Worm (Caenorhabditis elegans): Measurements from ENCODE around the gene ZC116.1.

Gene ZC116.1

DNA sequence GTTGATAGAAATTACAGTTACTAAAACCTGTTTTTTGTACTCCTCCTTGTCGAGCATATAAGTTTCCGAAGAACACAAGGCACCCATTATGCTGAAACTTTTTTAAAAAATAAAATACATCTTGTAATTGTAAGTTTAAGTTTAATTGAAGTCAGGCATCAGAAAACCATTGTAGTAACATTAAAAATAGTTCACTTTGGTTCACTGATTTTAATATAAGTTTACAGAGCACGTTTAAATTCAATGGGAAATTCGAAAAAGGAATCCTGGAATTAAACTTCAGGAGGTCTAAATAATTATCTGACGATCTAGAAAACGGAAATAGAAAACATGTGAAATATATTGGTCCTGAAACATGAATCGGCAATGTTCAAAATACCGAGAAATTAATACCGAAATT lies 30.8 kb downstream of the ZC116.1 start, which contains the start of gene gpa-8:
Gene gpa-8, minus strand, starts transcription at position 101 of the 400 bp plus-strand sequence.
- TF ChIP-seq zag-1 (tag; optimal IDR thresholded peaks at IDR 0.05), result no peak

ce11 chrV:12644500-12644899 lies 34.9 kb downstream of the ZC116.1 start, which contains the start of gene F56H9.8:
Gene F56H9.8, plus strand, starts transcription at chrV:12644800.
- TF ChIP-seq nhr-12 (tag; optimal IDR thresholded peaks at IDR 0.05), result no peak
- TF ChIP-seq mml-1 (tag; optimal IDR thresholded peaks at IDR 0.05), result no peak
- no peak for TF ChIP-seq unc-62 (GFP tag; optimal IDR thresholded peaks at IDR 0.05)
- TF ChIP-seq snpc-4 (tag; optimal IDR thresholded peaks at IDR 0.05), result no peak
- no peak for TF ChIP-seq aly-2 (tag; optimal IDR thresholded peaks at IDR 0.05)
- TF ChIP-seq fos-1 (tag; optimal IDR thresholded peaks at IDR 0.05), result no peak
- no peak for TF ChIP-seq skn-1 (tag; optimal IDR thresholded peaks at IDR 0.05)
- no peak for TF ChIP-seq nhr-43 (tag; optimal IDR thresholded peaks at IDR 0.05; ENCODE audit: poor library complexity, severe bottlenecking)
- TF ChIP-seq sea-2 (GFP tag; optimal IDR thresholded peaks at IDR 0.05), result no peak
- no peak for TF ChIP-seq ztf-4 (tag; optimal IDR thresholded peaks at IDR 0.05)
- TF ChIP-seq daf-12 (tag; optimal IDR thresholded peaks at IDR 0.05), result no peak
- TF ChIP-seq tbx-2 (tag; optimal IDR thresholded peaks at IDR 0.05), result no peak
- TF ChIP-seq nhr-76 (tag; optimal IDR thresholded peaks at IDR 0.05), result no peak
- no peak for TF ChIP-seq nhr-67 (tag; optimal IDR thresholded peaks at IDR 0.05)
- no peak for TF ChIP-seq pha-4 (tag; optimal IDR thresholded peaks at IDR 0.05)
- no peak for TF ChIP-seq zag-1 (tag; optimal IDR thresholded peaks at IDR 0.05)
- TF ChIP-seq nhr-23 (tag; optimal IDR thresholded peaks at IDR 0.05), result no peak
- TF ChIP-seq eor-1 (tag; optimal IDR thresholded peaks at IDR 0.05), result no peak

- TF ChIP-seq mdl-1 (tag; optimal IDR thresholded peaks at IDR 0.05) (no peak), nhr-23 (tag; optimal IDR thresholded peaks at IDR 0.05) (no peak), hmg-11 (tag; optimal IDR thresholded peaks at IDR 0.05) (no peak), R02D3.7 (tag; optimal IDR thresholded peaks at IDR 0.05) (no peak), nhr-67 (tag; optimal IDR thresholded peaks at IDR 0.05) (no peak)
These were observed 39.6 kb downstream of the ZC116.1 start, which contains the start of gene gpa-9 for ce11 chrV:12649213-12649612. Gene gpa-9, minus strand, starts transcription at chrV:12649313.

DNA sequence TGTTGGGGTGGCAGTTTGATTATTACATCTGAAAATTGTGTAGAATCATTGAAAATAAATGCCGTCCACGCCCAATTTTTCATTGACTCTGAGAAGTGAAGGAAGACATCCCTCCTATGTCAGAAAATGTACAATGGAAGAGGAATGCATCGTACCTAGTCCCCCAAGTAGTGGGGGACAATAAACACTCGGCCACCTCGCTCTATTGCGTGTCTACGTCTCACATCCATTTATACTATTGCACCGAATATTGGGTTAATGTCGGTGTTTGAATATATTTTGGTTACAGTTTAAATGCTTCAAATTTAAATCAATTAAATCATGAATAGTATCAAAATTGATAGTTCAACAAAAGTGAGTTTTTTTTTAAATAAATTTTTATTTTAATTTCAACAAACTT lies 40.0 kb downstream of the ZC116.1 start, which contains the start of gene lin-25:
Gene lin-25, plus strand, starts transcription at position 290 of the 400 bp plus-strand sequence.
- TF ChIP-seq ama-1 (optimal IDR thresholded peaks at IDR 0.05) (no peak), snpc-4 (tag; optimal IDR thresholded peaks at IDR 0.05) (peak; percentile 27), pha-4 (tag; optimal IDR thresholded peaks at IDR 0.05) (peak; percentile 63), nfya-1 (tag; optimal IDR thresholded peaks at IDR 0.05; ENCODE audit: insufficient read depth) (peak; percentile 42), lin-15B (tag; optimal IDR thresholded peaks at IDR 0.05) (peak; percentile 51), nhr-25 (tag; optimal IDR thresholded peaks at IDR 0.05) (peak; percentile 24), ztf-4 (tag; optimal IDR thresholded peaks at IDR 0.05) (no peak), nhr-23 (tag; optimal IDR thresholded peaks at IDR 0.05) (no peak), ceh-16 (tag; optimal IDR thresholded peaks at IDR 0.05) (no peak), hmg-11 (tag; optimal IDR thresholded peaks at IDR 0.05) (peak; percentile 58), unc-62 (GFP tag; optimal IDR thresholded peaks at IDR 0.05) (no peak), nhr-237 (tag; optimal IDR thresholded peaks at IDR 0.05) (no peak), fkh-10 (GFP tag; optimal IDR thresholded peaks at IDR 0.05) (no peak), skn-1 (tag; optimal IDR thresholded peaks at IDR 0.05) (no peak)

- TF ChIP-seq R02D3.7 (tag; optimal IDR thresholded peaks at IDR 0.05), result no peak
These were observed 48.5 kb downstream of the ZC116.1 start, which contains the start of gene W05B10.6 for ce11 chrV:12658142-12658541. Gene W05B10.6, minus strand, starts transcription at chrV:12658242.

- TF ChIP-seq hmg-11 (tag; optimal IDR thresholded peaks at IDR 0.05), result peak; percentile 62
- no peak for TF ChIP-seq ceh-9 (tag; optimal IDR thresholded peaks at IDR 0.05)
- peak; percentile 84 for TF ChIP-seq nhr-23 (tag; optimal IDR thresholded peaks at IDR 0.05)
- no peak for TF ChIP-seq ZK546.5 (tag; optimal IDR thresholded peaks at IDR 0.05)
- peak; percentile 55 for TF ChIP-seq nhr-25 (tag; optimal IDR thresholded peaks at IDR 0.05)
- no peak for TF ChIP-seq jun-1 (tag; optimal IDR thresholded peaks at IDR 0.05)
- TF ChIP-seq snpc-4 (tag; optimal IDR thresholded peaks at IDR 0.05), result peak; percentile 68
- no peak for TF ChIP-seq ztf-4 (tag; optimal IDR thresholded peaks at IDR 0.05)
- TF ChIP-seq nhr-43 (tag; optimal IDR thresholded peaks at IDR 0.05; ENCODE audit: poor library complexity, severe bottlenecking), result peak; percentile 27
- TF ChIP-seq sea-2 (GFP tag; optimal IDR thresholded peaks at IDR 0.05), result no peak
- no peak for TF ChIP-seq egl-27 (tag; optimal IDR thresholded peaks at IDR 0.05)
- peak; percentile 55 for TF ChIP-seq nfya-1 (tag; optimal IDR thresholded peaks at IDR 0.05; ENCODE audit: insufficient read depth)
- peak; percentile 27 for TF ChIP-seq tbx-2 (tag; optimal IDR thresholded peaks at IDR 0.05)
- TF ChIP-seq lin-15B (tag; optimal IDR thresholded peaks at IDR 0.05), result peak; percentile 49
- TF ChIP-seq mdl-1 (tag; optimal IDR thresholded peaks at IDR 0.05), result no peak
- TF ChIP-seq mml-1 (tag; optimal IDR thresholded peaks at IDR 0.05), result no peak
- TF ChIP-seq eor-1 (tag; optimal IDR thresholded peaks at IDR 0.05), result no peak
- no peak for TF ChIP-seq nhr-77 (tag; optimal IDR thresholded peaks at IDR 0.05)
- TF ChIP-seq lsy-12 (tag; optimal IDR thresholded peaks at IDR 0.05), result peak; percentile 4
- TF ChIP-seq elt-2 (tag; optimal IDR thresholded peaks at IDR 0.05), result peak; percentile 23
- no peak for TF ChIP-seq lin-39 (tag; optimal IDR thresholded peaks at IDR 0.05)
- no peak for TF ChIP-seq fkh-2 (tag; optimal IDR thresholded peaks at IDR 0.05)
- peak; percentile 46 for TF ChIP-seq pha-4 (tag; optimal IDR thresholded peaks at IDR 0.05)
- no peak for TF ChIP-seq elt-3 (tag; optimal IDR thresholded peaks at IDR 0.05)
- peak; percentile 34 for TF ChIP-seq R02D3.7 (tag; optimal IDR thresholded peaks at IDR 0.05)
These were observed 49.8 kb downstream of the ZC116.1 start, which contains the start of gene ccch-3 for ce11 chrV:12659426-12659825. Gene ccch-3, minus strand, starts transcription at chrV:12659687.
